In the genomic region with DNA sequence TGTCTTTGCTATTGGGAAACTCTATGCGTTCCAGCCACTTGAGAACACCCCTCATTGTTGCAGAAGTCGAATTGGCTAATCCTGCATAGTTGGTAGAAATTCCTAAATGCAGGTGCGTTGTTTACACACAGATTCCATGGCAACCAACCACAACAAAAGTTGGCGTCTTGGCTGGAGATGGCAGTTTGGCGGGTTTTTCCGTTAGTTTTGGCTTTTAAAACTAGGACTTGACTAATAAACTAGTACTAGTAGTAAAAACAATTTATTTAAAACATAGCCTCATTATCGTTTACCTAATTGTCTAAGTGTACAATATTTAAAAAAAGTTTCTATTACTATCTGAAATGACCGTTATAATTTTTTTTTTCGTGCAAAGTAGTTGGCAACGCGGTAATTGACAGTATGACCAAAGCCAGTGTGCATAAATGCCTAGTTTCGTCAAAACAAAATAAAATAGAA, we compare ENCODE assay signal across 2 fruit fly cellular contexts.
TF ChIP-seq lines count a peak whose summit lies in the region.

Gene Exo70, plus strand, starts transcription at position 413 of the 459 bp plus-strand sequence.

TF ChIP-seq in whole organism, adult, 20 proteins besides CTCF, POLR2A, EP300 and RAD21 (continued from another document):
- no peak for TF ChIP-seq bab1 (GFP tag; optimal IDR thresholded peaks at IDR 0.05; lab: Kevin White, UChicago)
- no peak for TF ChIP-seq CG33017 (tag; optimal IDR thresholded peaks at IDR 0.05; lab: Kevin White, UChicago)
TF ChIP-seq in whole organism, adult: peak in this region for 5.

TF ChIP-seq in whole organism, embryonic, 481 proteins besides CTCF, POLR2A, EP300 and RAD21 (continued from another document and continues in another):
- TF ChIP-seq Lhr (GFP tag; optimal IDR thresholded peaks at IDR 0.05; lab: Kevin White, UChicago) (peak; percentile 31), Fer1 (GFP tag; optimal IDR thresholded peaks at IDR 0.05; lab: Kevin White, UChicago) (no peak), slbo (GFP tag; IDR thresholded peaks at IDR 0.05; lab: Robert Waterston, UW) (no peak), CG4854 (GFP tag; optimal IDR thresholded peaks at IDR 0.05; lab: Kevin White, UChicago) (peak; percentile 92), pb (GFP tag; optimal IDR thresholded peaks at IDR 0.05; lab: Kevin White, UChicago) (no peak), br (optimal IDR thresholded peaks at IDR 0.05; lab: Kevin White, UChicago) (no peak), nau (GFP tag; optimal IDR thresholded peaks at IDR 0.05; lab: Kevin White, UChicago) (no peak), CG32532 (GFP tag; IDR thresholded peaks at IDR 0.05; lab: Robert Waterston, UW) (no peak), CG4730 (GFP tag; IDR thresholded peaks at IDR 0.05; lab: Robert Waterston, UW) (no peak), pita (GFP tag; optimal IDR thresholded peaks at IDR 0.05; lab: Kevin White, UChicago) (no peak), lola (GFP tag; optimal IDR thresholded peaks at IDR 0.05; lab: Kevin White, UChicago) (no peak), CG13424 (tag; optimal IDR thresholded peaks at IDR 0.05; lab: Kevin White, UChicago) (no peak), aop (GFP tag; IDR thresholded peaks at IDR 0.05; lab: Robert Waterston, UW) (no peak), unpg (GFP tag; optimal IDR thresholded peaks at IDR 0.05; lab: Kevin White, UChicago) (no peak), fd102C (GFP tag; optimal IDR thresholded peaks at IDR 0.05; lab: Kevin White, UChicago) (no peak), dmrt99B (tag; optimal IDR thresholded peaks at IDR 0.05; lab: Kevin White, UChicago) (no peak), Stat92E (GFP tag; optimal IDR thresholded peaks at IDR 0.05; lab: Kevin White, UChicago) (no peak), Atf-2 (GFP tag; optimal IDR thresholded peaks at IDR 0.05; lab: Kevin White, UChicago) (no peak), Spps (tag; optimal IDR thresholded peaks at IDR 0.05; lab: Kevin White, UChicago) (no peak), mirr (GFP tag; optimal IDR thresholded peaks at IDR 0.05; lab: Kevin White, UChicago) (no peak), CG6254 (GFP tag; optimal IDR thresholded peaks at IDR 0.05; lab: Kevin White, UChicago) (no peak), CG9215 (GFP tag; IDR thresholded peaks at IDR 0.05; lab: Robert Waterston, UW) (no peak), Asciz (GFP tag; optimal IDR thresholded peaks at IDR 0.05; lab: Kevin White, UChicago) (no peak), CG10462 (GFP tag; optimal IDR thresholded peaks at IDR 0.05; lab: Kevin White, UChicago) (no peak), ttk (GFP tag; IDR thresholded peaks at IDR 0.05; lab: Robert Waterston, UW) (no peak), CG42726 (GFP tag; IDR thresholded peaks at IDR 0.05; lab: Robert Waterston, UW; ENCODE audit: partially characterized antibody) (no peak), scrt (GFP tag; optimal IDR thresholded peaks at IDR 0.05; lab: Kevin White, UChicago) (peak; percentile 67), CG1832 (GFP tag; optimal IDR thresholded peaks at IDR 0.05; lab: Kevin White, UChicago) (no peak), PHDP (tag; optimal IDR thresholded peaks at IDR 0.05; lab: Kevin White, UChicago) (no peak), fd64A (GFP tag; optimal IDR thresholded peaks at IDR 0.05; lab: Kevin White, UChicago) (no peak), hbn (GFP tag; IDR thresholded peaks at IDR 0.05; lab: Robert Waterston, UW; ENCODE audit: partially characterized antibody) (no peak), grau (tag; optimal IDR thresholded peaks at IDR 0.05; lab: Kevin White, UChicago) (no peak), sc (optimal IDR thresholded peaks at IDR 0.05; lab: Kevin White, UChicago) (no peak), sc (GFP tag; optimal IDR thresholded peaks at IDR 0.05; lab: Kevin White, UChicago) (no peak), Side (GFP tag; optimal IDR thresholded peaks at IDR 0.05; lab: Kevin White, UChicago) (no peak), CoRest (tag; optimal IDR thresholded peaks at IDR 0.05; lab: Kevin White, UChicago) (no peak), CG30403 (GFP tag; optimal IDR thresholded peaks at IDR 0.05; lab: Kevin White, UChicago) (peak; percentile 32), CG16863 (GFP tag; optimal IDR thresholded peaks at IDR 0.05; lab: Kevin White, UChicago) (no peak), CG17186 (GFP tag; optimal IDR thresholded peaks at IDR 0.05; lab: Kevin White, UChicago) (peak; percentile 7), ewg (GFP tag; optimal IDR thresholded peaks at IDR 0.05; lab: Kevin White, UChicago) (no peak), eve (GFP tag; optimal IDR thresholded peaks at IDR 0.05; lab: Kevin White, UChicago) (no peak), amos (GFP tag; IDR thresholded peaks at IDR 0.05; lab: Robert Waterston, UW; ENCODE audit: partially characterized antibody) (no peak), az2 (GFP tag; optimal IDR thresholded peaks at IDR 0.05; lab: Kevin White, UChicago) (no peak), toy (GFP tag; IDR thresholded peaks at IDR 0.05; lab: Robert Waterston, UW) (no peak), CG3726 (GFP tag; IDR thresholded peaks at IDR 0.05; lab: Robert Waterston, UW) (no peak), Hey (tag; optimal IDR thresholded peaks at IDR 0.05; lab: Kevin White, UChicago) (no peak), CG7928 (GFP tag; optimal IDR thresholded peaks at IDR 0.05; lab: Kevin White, UChicago) (no peak), CG16813 (GFP tag; IDR thresholded peaks at IDR 0.05; lab: Robert Waterston, UW; ENCODE audit: partially characterized antibody) (no peak), cwo (GFP tag; optimal IDR thresholded peaks at IDR 0.05; lab: Kevin White, UChicago) (no peak), gcm (GFP tag; optimal IDR thresholded peaks at IDR 0.05; lab: Kevin White, UChicago) (no peak), Atf3 (GFP tag; optimal IDR thresholded peaks at IDR 0.05; lab: Kevin White, UChicago) (no peak), CG6683 (GFP tag; optimal IDR thresholded peaks at IDR 0.05; lab: Kevin White, UChicago) (no peak), CG14710 (tag; optimal IDR thresholded peaks at IDR 0.05; lab: Kevin White, UChicago) (peak; percentile 63), ato (GFP tag; IDR thresholded peaks at IDR 0.05; lab: Robert Waterston, UW; ENCODE audit: partially characterized antibody) (no peak), Deaf1 (tag; optimal IDR thresholded peaks at IDR 0.05; lab: Kevin White, UChicago) (no peak), CG30431 (GFP tag; optimal IDR thresholded peaks at IDR 0.05; lab: Kevin White, UChicago) (no peak), CG15269 (tag; optimal IDR thresholded peaks at IDR 0.05; lab: Kevin White, UChicago) (no peak), tin (GFP tag; optimal IDR thresholded peaks at IDR 0.05; lab: Kevin White, UChicago) (no peak), CG4404 (GFP tag; IDR thresholded peaks at IDR 0.05; lab: Robert Waterston, UW) (no peak), TFAM (GFP tag; optimal IDR thresholded peaks at IDR 0.05; lab: Kevin White, UChicago) (no peak), CG11560 (tag; IDR thresholded peaks at IDR 0.05; lab: Robert Waterston, UW) (no peak), CG7839 (tag; optimal IDR thresholded peaks at IDR 0.05; lab: Kevin White, UChicago) (no peak), CG7271 (tag; optimal IDR thresholded peaks at IDR 0.05; lab: Kevin White, UChicago) (no peak), CG12942 (GFP tag; optimal IDR thresholded peaks at IDR 0.05; lab: Kevin White, UChicago) (no peak), CG3847 (GFP tag; IDR thresholded peaks at IDR 0.05; lab: Robert Waterston, UW) (no peak), hth (optimal IDR thresholded peaks at IDR 0.05; lab: Kevin White, UChicago) (no peak), emc (GFP tag; optimal IDR thresholded peaks at IDR 0.05; lab: Kevin White, UChicago) (no peak), onecut (GFP tag; IDR thresholded peaks at IDR 0.05; lab: Robert Waterston, UW) (no peak), CG32767 (GFP tag; IDR thresholded peaks at IDR 0.05; lab: Robert Waterston, UW) (no peak), CG2199 (GFP tag; IDR thresholded peaks at IDR 0.05; lab: Robert Waterston, UW) (no peak), CG4360 (GFP tag; IDR thresholded peaks at IDR 0.05; lab: Robert Waterston, UW) (no peak), CG11398 (GFP tag; optimal IDR thresholded peaks at IDR 0.05; lab: Kevin White, UChicago) (no peak), grn (GFP tag; optimal IDR thresholded peaks at IDR 0.05; lab: Kevin White, UChicago) (no peak), tll (GFP tag; optimal IDR thresholded peaks at IDR 0.05; lab: Kevin White, UChicago) (peak in 1 of 2 experiments; percentile 47), CG4282 (GFP tag; optimal IDR thresholded peaks at IDR 0.05; lab: Kevin White, UChicago) (no peak), zf30C (GFP tag; optimal IDR thresholded peaks at IDR 0.05; lab: Kevin White, UChicago) (no peak), corto (GFP tag; optimal IDR thresholded peaks at IDR 0.05; lab: Kevin White, UChicago) (no peak), Bteb2 (GFP tag; optimal IDR thresholded peaks at IDR 0.05; lab: Kevin White, UChicago) (no peak), CG15073 (GFP tag; optimal IDR thresholded peaks at IDR 0.05; lab: Kevin White, UChicago) (no peak), B-H1 (GFP tag; IDR thresholded peaks at IDR 0.05; lab: Robert Waterston, UW) (no peak), pho (GFP tag; optimal IDR thresholded peaks at IDR 0.05; lab: Kevin White, UChicago) (no peak), bcd (GFP tag; optimal IDR thresholded peaks at IDR 0.05; lab: Kevin White, UChicago) (no peak), bbx (GFP tag; IDR thresholded peaks at IDR 0.05; lab: Robert Waterston, UW; ENCODE audit: partially characterized antibody) (no peak), Elba2 (GFP tag; optimal IDR thresholded peaks at IDR 0.05; lab: Kevin White, UChicago) (peak; percentile 71), vfl (GFP tag; optimal IDR thresholded peaks at IDR 0.05; lab: Kevin White, UChicago) (no peak), org-1 (GFP tag; optimal IDR thresholded peaks at IDR 0.05; lab: Kevin White, UChicago) (no peak), CG12391 (tag; optimal IDR thresholded peaks at IDR 0.05; lab: Kevin White, UChicago) (peak; percentile 41), CG2120 (GFP tag; optimal IDR thresholded peaks at IDR 0.05; lab: Kevin White, UChicago) (no peak), CG6791 (GFP tag; IDR thresholded peaks at IDR 0.05; lab: Robert Waterston, UW; ENCODE audit: partially characterized antibody) (no peak), vvl (GFP tag; IDR thresholded peaks at IDR 0.05; lab: Robert Waterston, UW) (no peak), CG12299 (tag; optimal IDR thresholded peaks at IDR 0.05; lab: Kevin White, UChicago) (no peak), CG16779 (GFP tag; IDR thresholded peaks at IDR 0.05; lab: Robert Waterston, UW) (no peak), CG1603 (tag; optimal IDR thresholded peaks at IDR 0.05; lab: Kevin White, UChicago) (no peak), Bdp1 (GFP tag; optimal IDR thresholded peaks at IDR 0.05; lab: Kevin White, UChicago) (no peak), CG10654 (GFP tag; optimal IDR thresholded peaks at IDR 0.05; lab: Kevin White, UChicago) (no peak), ranshi (GFP tag; IDR thresholded peaks at IDR 0.05; lab: Robert Waterston, UW) (no peak), sim (GFP tag; IDR thresholded peaks at IDR 0.05; lab: Robert Waterston, UW) (no peak), cad (GFP tag; optimal IDR thresholded peaks at IDR 0.05; lab: Kevin White, UChicago) (no peak), Hr39 (optimal IDR thresholded peaks at IDR 0.05; lab: Kevin White, UChicago) (no peak), CG30020 (tag; optimal IDR thresholded peaks at IDR 0.05; lab: Kevin White, UChicago) (no peak), zen (tag; optimal IDR thresholded peaks at IDR 0.05; lab: Kevin White, UChicago) (no peak), Med (GFP tag; lab: Kevin White, UChicago) (peak; percentile 61), CG9932 (GFP tag; IDR thresholded peaks at IDR 0.05; lab: Robert Waterston, UW) (no peak; the same call in 1 of the 2 replicates), schlank (tag; optimal IDR thresholded peaks at IDR 0.05; lab: Kevin White, UChicago) (no peak), dm (GFP tag; optimal IDR thresholded peaks at IDR 0.05; lab: Kevin White, UChicago) (no peak), CG7357 (GFP tag; IDR thresholded peaks at IDR 0.05; lab: Robert Waterston, UW) (no peak), sna (GFP tag; IDR thresholded peaks at IDR 0.05; lab: Robert Waterston, UW; ENCODE audit: partially characterized antibody) (no peak), CG8765 (GFP tag; IDR thresholded peaks at IDR 0.05; lab: Robert Waterston, UW) (no peak), CG11696 (GFP tag; IDR thresholded peaks at IDR 0.05; lab: Robert Waterston, UW) (no peak), dpn (GFP tag; optimal IDR thresholded peaks at IDR 0.05; lab: Kevin White, UChicago) (peak in 1 of 2 experiments; percentile 9), Hmx (GFP tag; optimal IDR thresholded peaks at IDR 0.05; lab: Kevin White, UChicago) (no peak), GATAe (GFP tag; conservative IDR thresholded peaks at IDR 0.05; lab: Robert Waterston, UW) (no peak), CG10959 (GFP tag; IDR thresholded peaks at IDR 0.05; lab: Robert Waterston, UW) (no peak), Hmr (GFP tag; optimal IDR thresholded peaks at IDR 0.05; lab: Kevin White, UChicago) (no peak), zen2 (GFP tag; IDR thresholded peaks at IDR 0.05; lab: Robert Waterston, UW; ENCODE audit: partially characterized antibody) (no peak), Ravus (GFP tag; IDR thresholded peaks at IDR 0.05; lab: Robert Waterston, UW) (no peak), ro (GFP tag; IDR thresholded peaks at IDR 0.05; lab: Robert Waterston, UW) (no peak), Xbp1 (GFP tag; optimal IDR thresholded peaks at IDR 0.05; lab: Kevin White, UChicago) (peak; percentile 36), ftz-f1 (GFP tag; optimal IDR thresholded peaks at IDR 0.05; lab: Kevin White, UChicago) (no peak), Vsx1 (GFP tag; optimal IDR thresholded peaks at IDR 0.05; lab: Kevin White, UChicago) (no peak), kni (GFP tag; optimal IDR thresholded peaks at IDR 0.05; lab: Kevin White, UChicago) (no peak), CG18011 (GFP tag; optimal IDR thresholded peaks at IDR 0.05; lab: Kevin White, UChicago) (no peak), cg (GFP tag; optimal IDR thresholded peaks at IDR 0.05; lab: Kevin White, UChicago) (no peak), tna (GFP tag; IDR thresholded peaks at IDR 0.05; lab: Robert Waterston, UW; ENCODE audit: partially characterized antibody) (no peak), CG9797 (GFP tag; optimal IDR thresholded peaks at IDR 0.05; lab: Kevin White, UChicago) (peak; percentile 63), E2f1 (GFP tag; IDR thresholded peaks at IDR 0.05; lab: Robert Waterston, UW) (no peak), CG3281 (GFP tag; optimal IDR thresholded peaks at IDR 0.05; lab: Kevin White, UChicago) (no peak), CG10267 (tag; optimal IDR thresholded peaks at IDR 0.05; lab: Kevin White, UChicago) (peak; percentile 74), Dref (GFP tag; IDR thresholded peaks at IDR 0.05; lab: Robert Waterston, UW) (no peak), sima (GFP tag; optimal IDR thresholded peaks at IDR 0.05; lab: Kevin White, UChicago) (no peak), CG4820 (GFP tag; optimal IDR thresholded peaks at IDR 0.05; lab: Kevin White, UChicago) (no peak)
